Worm (Caenorhabditis elegans) whole organism, L3 larva: ENCODE results near the gene pot-1.

Experiments used
- ZK546.5 ChIP-seq: sonication (generic microtip); optimal IDR thresholded peaks from 2 replicates; lab custom pipeline; 2017; ENCODE audit warnings: missing biosample characterization, missing genetic modification characterization
- ama-1 ChIP-seq: fragments of 150-350 bp; optimal IDR thresholded peaks from 2 replicates; lab custom pipeline; 2018
- elt-2 ChIP-seq: sonication (generic microtip); optimal IDR thresholded peaks from 2 replicates; lab custom pipeline; 2016; ENCODE audit warnings: missing genetic modification reagents, mild to moderate bottlenecking, missing genetic modification characterization, missing compliant biosample characterization
- fkh-10 ChIP-seq: sonication (generic microtip); optimal IDR thresholded peaks from 2 replicates; lab custom pipeline; 2017; ENCODE audit warnings: missing biosample characterization, missing genetic modification reagents, missing genetic modification characterization
- nhr-76 ChIP-seq: fragments of 150-350 bp; sonication (generic microtip); optimal IDR thresholded peaks from 5 replicates; lab custom pipeline; 2014; ENCODE audit warnings: missing biosample characterization, missing genetic modification characterization
- skn-1 ChIP-seq: fragments of 150-350 bp; optimal IDR thresholded peaks from 2 replicates; lab custom pipeline; 2014; ENCODE audit warnings: missing biosample characterization, missing genetic modification characterization
- unc-62 ChIP-seq: fragments of 150-350 bp; sonication (generic microtip); optimal IDR thresholded peaks from 4 replicates; lab custom pipeline; 2014; ENCODE audit warnings: missing biosample characterization, missing genetic modification reagents, missing genetic modification characterization
- zag-1 ChIP-seq: fragments of 150-350 bp; optimal IDR thresholded peaks from 2 replicates; lab custom pipeline; 2014; ENCODE audit warnings: missing biosample characterization, missing genetic modification characterization

- no peak for TF ChIP-seq elt-2 (tag; lab: Kevin White, UChicago)
- no peak for TF ChIP-seq nhr-76 (tag; lab: Kevin White, UChicago)
- no peak for TF ChIP-seq ama-1 (lab: Kevin White, UChicago)
- no peak for TF ChIP-seq skn-1 (tag; lab: Kevin White, UChicago)
- no peak for TF ChIP-seq zag-1
- no peak for TF ChIP-seq ZK546.5 (tag; lab: Kevin White, UChicago)
- no peak for TF ChIP-seq fkh-10
- no peak for TF ChIP-seq unc-62 (GFP tag; lab: Kevin White, UChicago)
Observed at ce11 chrIII:7170090-7170489, 36.6 kb upstream of the pot-1 start.
